Fruit fly (Drosophila melanogaster) whole organism, pupa: ENCODE data around the gene CG13962.
A peak's percentile ranks its signal among the peaks of the same experiment; 100 is the strongest.

Experiments
- CG10348 ChIP-seq: fragments of 200-800 bp; sonication (Bioruptor generic); IDR thresholded peaks from 2 replicates; pipeline ENCODE4 v1.3.6; 2022; ENCODE audit warnings: missing biosample characterization, missing genetic modification characterization
- CG12605 ChIP-seq: fragments of 200-800 bp; sonication (Bioruptor generic); IDR thresholded peaks from 2 replicates; pipeline ENCODE4 v1.3.6; 2022; ENCODE audit warnings: missing biosample characterization, missing genetic modification characterization
- CG13204 ChIP-seq: fragments of 200-800 bp; sonication (Bioruptor generic); optimal IDR thresholded peaks from 2 replicates; lab custom pipeline; 2018; ENCODE audit warnings: missing biosample characterization, mild to moderate bottlenecking, missing genetic modification characterization, moderate library complexity
- CG14655 ChIP-seq: fragments of 200-800 bp; sonication (Bioruptor generic); optimal IDR thresholded peaks from 3 replicates; lab custom pipeline; 2017; ENCODE audit warnings: mild to moderate bottlenecking, missing biosample characterization, missing genetic modification reagents, missing genetic modification characterization
- CG15710 ChIP-seq: fragments of 200-800 bp; sonication (Bioruptor generic); optimal IDR thresholded peaks from 2 replicates; lab custom pipeline; 2018; ENCODE audit warnings: missing biosample characterization, mild to moderate bottlenecking, missing genetic modification characterization, moderate library complexity
- CG17806 ChIP-seq: fragments of 200-800 bp; sonication (Bioruptor generic); optimal IDR thresholded peaks from 2 replicates; lab custom pipeline; 2018; ENCODE audit warnings: missing biosample characterization, mild to moderate bottlenecking, missing genetic modification characterization, moderate library complexity
- CG32121 ChIP-seq: fragments of 200-800 bp; sonication (Bioruptor generic); IDR thresholded peaks from 2 replicates; pipeline ENCODE4 v1.3.6; 2022; ENCODE audit warnings: missing biosample characterization, missing genetic modification characterization
- CG34367 ChIP-seq: fragments of 200-800 bp; sonication (Bioruptor generic); optimal IDR thresholded peaks from 2 replicates; lab custom pipeline; 2018; ENCODE audit warnings: missing biosample characterization, mild to moderate bottlenecking, missing genetic modification characterization
- CG4496 ChIP-seq: fragments of 200-800 bp; sonication (Bioruptor generic); IDR thresholded peaks from 3 replicates; pipeline ENCODE4 v1.3.6; 2022; ENCODE audit warnings: missing biosample characterization, missing genetic modification characterization
- CG8159 ChIP-seq: fragments of 200-800 bp; sonication (Bioruptor generic); optimal IDR thresholded peaks from 3 replicates; lab custom pipeline; 2018; ENCODE audit warnings: missing biosample characterization, mild to moderate bottlenecking, missing genetic modification characterization, moderate library complexity
- CG8301 ChIP-seq: fragments of 200-800 bp; sonication (Bioruptor generic); optimal IDR thresholded peaks from 2 replicates; lab custom pipeline; 2018; ENCODE audit warnings: missing biosample characterization, mild to moderate bottlenecking, missing genetic modification characterization
- CG9948 ChIP-seq: fragments of 200-800 bp; sonication (Bioruptor generic); optimal IDR thresholded peaks from 2 replicates; lab custom pipeline; 2018; ENCODE audit warnings: missing biosample characterization, mild to moderate bottlenecking, missing genetic modification characterization, moderate library complexity
- D1 ChIP-seq: fragments of 200-800 bp; sonication (Bioruptor generic); optimal IDR thresholded peaks from 2 replicates; lab custom pipeline; 2018; ENCODE audit warnings: missing biosample characterization, mild to moderate bottlenecking, missing genetic modification characterization, moderate library complexity
- EcR ChIP-seq: fragments of 200-800 bp; sonication (Bioruptor generic); optimal IDR thresholded peaks from 3 replicates; lab custom pipeline; 2019; ENCODE audit warnings: missing biosample characterization, missing genetic modification characterization, mild to moderate bottlenecking, moderate library complexity, missing genetic modification reagents
- Ets98B ChIP-seq: fragments of 200-800 bp; sonication (Bioruptor generic); IDR thresholded peaks from 2 replicates; pipeline ENCODE4 v1.3.6; 2022; ENCODE audit warnings: missing biosample characterization, missing genetic modification characterization
- Pif1A ChIP-seq: fragments of 200-800 bp; sonication (Bioruptor generic); optimal IDR thresholded peaks from 3 replicates; lab custom pipeline; 2016; ENCODE audit warnings: missing biosample characterization, missing genetic modification characterization
- Pif1B ChIP-seq: fragments of 200-800 bp; sonication (Bioruptor generic); optimal IDR thresholded peaks from 3 replicates; lab custom pipeline; 2016; ENCODE audit warnings: missing biosample characterization, missing genetic modification characterization
- Snoo ChIP-seq: fragments of 200-800 bp; sonication (Bioruptor generic); optimal IDR thresholded peaks from 3 replicates; lab custom pipeline; 2017; ENCODE audit warnings: missing biosample characterization, mild to moderate bottlenecking, missing genetic modification characterization, inconsistent platforms
- fd96Ca ChIP-seq: fragments of 200-800 bp; sonication (Bioruptor generic); IDR thresholded peaks from 3 replicates; pipeline ENCODE4 v1.3.6; 2022; ENCODE audit warnings: missing biosample characterization, missing genetic modification characterization
- gl ChIP-seq: fragments of 200-800 bp; sonication (Bioruptor generic); optimal IDR thresholded peaks from 2 replicates; lab custom pipeline; 2018; ENCODE audit warnings: missing biosample characterization, mild to moderate bottlenecking, missing genetic modification characterization
- rn ChIP-seq: fragments of 200-800 bp; sonication (Bioruptor generic); IDR thresholded peaks from 2 replicates; pipeline ENCODE4 v1.3.6; 2022; ENCODE audit warnings: missing biosample characterization, missing genetic modification characterization

Gene CG13962

dm6 chr2L:19846226-19846625 is 31.9 kb upstream of the CG13962 start:
- TF ChIP-seq CG8301 (tag; lab: Kevin White, UChicago) (no peak), CG14655 (GFP tag; lab: Kevin White, UChicago) (no peak), rn (GFP tag; lab: Robert Waterston, UW) (no peak), Snoo (tag; lab: Kevin White, UChicago) (no peak), D1 (tag; lab: Kevin White, UChicago) (no peak), Pif1A (GFP tag; lab: Kevin White, UChicago) (no peak), Pif1B (GFP tag; lab: Kevin White, UChicago) (no peak)

dm6 chr2L:19836226-19836625 is 21.9 kb upstream of the CG13962 start:
- no peak for TF ChIP-seq CG4496
- no peak for TF ChIP-seq CG34367 (tag; lab: Kevin White, UChicago)
- no peak for TF ChIP-seq gl
- no peak for TF ChIP-seq CG14655 (GFP tag; lab: Kevin White, UChicago)
- TF ChIP-seq fd96Ca (GFP tag; lab: Robert Waterston, UW) = no peak
- TF ChIP-seq CG8159 (tag; lab: Kevin White, UChicago) = no peak
- TF ChIP-seq CG32121 (GFP tag; lab: Robert Waterston, UW) = no peak
- TF ChIP-seq CG9948 = no peak
- no peak for TF ChIP-seq Ets98B (GFP tag; lab: Robert Waterston, UW)
- no peak for TF ChIP-seq rn (GFP tag; lab: Robert Waterston, UW)
- TF ChIP-seq CG8301 (tag; lab: Kevin White, UChicago) = no peak
- TF ChIP-seq EcR (GFP tag; lab: Kevin White, UChicago) = no peak
- TF ChIP-seq Snoo (tag; lab: Kevin White, UChicago) = no peak
- TF ChIP-seq CG17806 (tag; lab: Kevin White, UChicago) = no peak
- TF ChIP-seq Pif1B (GFP tag; lab: Kevin White, UChicago) = no peak

- TF ChIP-seq CG32121 (GFP tag; lab: Robert Waterston, UW) = no peak
- no peak for TF ChIP-seq CG15710
- no peak for TF ChIP-seq CG14655 (GFP tag; lab: Kevin White, UChicago)
- TF ChIP-seq, all 21 proteins: peak for 0
Observed at dm6 chr2L:19835186-19835585, 20.9 kb upstream of the CG13962 start.

- no peak for TF ChIP-seq CG13204 (GFP tag; lab: Kevin White, UChicago)
- TF ChIP-seq Ets98B (GFP tag; lab: Robert Waterston, UW) = no peak
- TF ChIP-seq Pif1A (GFP tag; lab: Kevin White, UChicago) = no peak
- no peak for TF ChIP-seq CG17806 (tag; lab: Kevin White, UChicago)
- no peak for TF ChIP-seq D1 (tag; lab: Kevin White, UChicago)
- no peak for TF ChIP-seq CG12605
- TF ChIP-seq CG9948 = no peak
- no peak for TF ChIP-seq CG34367 (tag; lab: Kevin White, UChicago)
- TF ChIP-seq Pif1B (GFP tag; lab: Kevin White, UChicago) = no peak
- TF ChIP-seq CG8301 (tag; lab: Kevin White, UChicago) = no peak
- TF ChIP-seq CG14655 (GFP tag; lab: Kevin White, UChicago) = no peak
- TF ChIP-seq CG15710 = no peak
- no peak for TF ChIP-seq fd96Ca (GFP tag; lab: Robert Waterston, UW)
- no peak for TF ChIP-seq Snoo (tag; lab: Kevin White, UChicago)
- TF ChIP-seq CG32121 (GFP tag; lab: Robert Waterston, UW) = no peak
- no peak for TF ChIP-seq rn (GFP tag; lab: Robert Waterston, UW)
- TF ChIP-seq EcR (GFP tag; lab: Kevin White, UChicago) = no peak
- TF ChIP-seq CG10348 (GFP tag; lab: Robert Waterston, UW) = no peak
- TF ChIP-seq CG8159 (tag; lab: Kevin White, UChicago) = no peak
- TF ChIP-seq, all 21 proteins: peak for 0
Observed at dm6 chr2L:19831388-19831787, 17.1 kb upstream of the CG13962 start.

dm6 chr2L:19829353-19829752 is 15.0 kb upstream of the CG13962 start:
- TF ChIP-seq CG8159 (tag; lab: Kevin White, UChicago) (no peak), CG4496 (no peak), CG14655 (GFP tag; lab: Kevin White, UChicago) (no peak)

dm6 chr2L:19824290-19824689 is 10.0 kb upstream of the CG13962 start:
- TF ChIP-seq EcR (GFP tag; lab: Kevin White, UChicago) (no peak), fd96Ca (GFP tag; lab: Robert Waterston, UW) (no peak), CG8159 (tag; lab: Kevin White, UChicago) (no peak), D1 (tag; lab: Kevin White, UChicago) (no peak), CG15710 (no peak), gl (no peak), Snoo (tag; lab: Kevin White, UChicago) (no peak), CG12605 (no peak), CG34367 (tag; lab: Kevin White, UChicago) (no peak)

dm6 chr2L:19819896-19820295 is 5.6 kb upstream of the CG13962 start:
- TF ChIP-seq CG32121 (GFP tag; lab: Robert Waterston, UW) (no peak), EcR (GFP tag; lab: Kevin White, UChicago) (peak; percentile 85)
